Worm (Caenorhabditis elegans): ENCODE results near the gene mpdu-1.

ce11 chrV:8318135-8318534, 40.8 kb downstream of the mpdu-1 start, which contains the start of gene clec-219:
- TF ChIP-seq ets-7 (tag; optimal IDR thresholded peaks at IDR 0.05) (no peak), F13C5.2 (tag; optimal IDR thresholded peaks at IDR 0.05) (no peak), B0310.2 (tag; optimal IDR thresholded peaks at IDR 0.05) (no peak), sea-1 (GFP tag; conservative IDR thresholded peaks at IDR 0.05) (no peak), hnd-1 (tag; optimal IDR thresholded peaks at IDR 0.05) (no peak), ama-1 (optimal IDR thresholded peaks at IDR 0.05) (no peak), tbx-11 (GFP tag; IDR thresholded peaks at IDR 0.05) (no peak), hmbx-1 (tag; optimal IDR thresholded peaks at IDR 0.05) (no peak), tbx-37 (GFP tag; conservative IDR thresholded peaks at IDR 0.05) (no peak), pes-1 (GFP tag; IDR thresholded peaks at IDR 0.05) (no peak), flt-1 (GFP tag; IDR thresholded peaks at IDR 0.05) (no peak), aly-1 (tag; optimal IDR thresholded peaks at IDR 0.05) (no peak), hmg-4 (GFP tag; optimal IDR thresholded peaks at IDR 0.05) (no peak), scrt-1 (GFP tag; IDR thresholded peaks at IDR 0.05) (no peak)
